Worm (Caenorhabditis elegans) whole organism, midembryonic: ENCODE results near the gene snx-6.

Experiments used
- flt-1 ChIP-seq: fragments of 200-800 bp; sonication (Bioruptor generic); IDR thresholded peaks from 2 replicates; pipeline ENCODE4 v1.3.6; 2022; ENCODE audit warnings: missing genetic modification characterization, missing compliant biosample characterization
- med-1 ChIP-seq: sonication (generic microtip); optimal IDR thresholded peaks from 2 replicates; lab custom pipeline; 2017; ENCODE audit warnings: missing genetic modification characterization, mild to moderate bottlenecking, missing compliant biosample characterization, antibody characterized with exemption, missing genetic modification reagents; ENCODE audit not compliant: insufficient read depth
- ref-1 ChIP-seq: fragments of 200-800 bp; sonication (Bioruptor generic); conservative IDR thresholded peaks from 2 replicates; pipeline ENCODE4 v1.3.6; 2022; ENCODE audit warnings: missing genetic modification reagents, missing genetic modification characterization, missing compliant biosample characterization

DNA sequence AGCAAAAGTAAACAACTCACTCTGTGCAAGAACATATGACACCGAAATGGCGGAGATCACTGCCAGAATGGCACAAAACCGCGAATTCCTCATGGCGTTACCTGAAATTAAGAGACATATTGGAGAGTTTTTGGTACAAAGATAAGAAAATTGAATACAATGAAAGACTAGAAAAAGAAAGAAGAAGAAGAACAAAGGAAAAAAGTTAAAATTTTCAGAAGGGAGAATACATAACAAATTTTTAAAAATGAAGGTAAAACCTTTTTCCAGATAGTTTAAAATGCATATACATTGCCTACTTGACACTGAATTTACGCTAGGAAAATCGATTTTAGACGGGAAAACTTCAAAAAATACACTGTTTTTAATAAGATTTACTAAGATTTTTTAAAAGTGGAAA is 21.4 kb upstream of the snx-6 start, which contains the start of gene lon-8:
- no peak for TF ChIP-seq med-1 (GFP tag; lab: Kevin White, UChicago)
- TF ChIP-seq flt-1 (GFP tag; lab: Robert Waterston, UW), result no peak
- no peak for TF ChIP-seq ref-1
